Fruit fly (Drosophila melanogaster) whole organism, embryonic: ENCODE measurements around the gene Prp3.

ENCODE experiments used
- CG10147 ChIP-seq: fragments of 200-800 bp; sonication (Bioruptor generic); optimal IDR thresholded peaks from 2 replicates; lab custom pipeline; 2019; ENCODE audit warnings: missing biosample characterization, mild to moderate bottlenecking, missing genetic modification characterization, moderate library complexity
- CG10959 ChIP-seq: fragments of 200-800 bp; sonication (Bioruptor generic); IDR thresholded peaks from 2 replicates; pipeline ENCODE4 v1.3.6; 2022; ENCODE audit warnings: missing biosample characterization, missing genetic modification characterization
- CG11696 ChIP-seq: fragments of 200-800 bp; sonication (Bioruptor generic); IDR thresholded peaks from 2 replicates; pipeline ENCODE4 v1.3.6; 2022; ENCODE audit warnings: missing biosample characterization, missing genetic modification characterization
- CG14965 ChIP-seq: fragments of 200-800 bp; sonication (Bioruptor generic); optimal IDR thresholded peaks from 2 replicates; lab custom pipeline; 2016; ENCODE audit warnings: missing biosample characterization, missing genetic modification characterization, borderline replicate concordance
- CG2202 ChIP-seq: fragments of 200-800 bp; sonication (Bioruptor generic); optimal IDR thresholded peaks from 2 replicates; lab custom pipeline; 2018; ENCODE audit warnings: missing biosample characterization, mild to moderate bottlenecking, missing genetic modification characterization
- CG2678 ChIP-seq: fragments of 200-800 bp; sonication (Bioruptor generic); optimal IDR thresholded peaks from 3 replicates; lab custom pipeline; 2019; ENCODE audit warnings: missing biosample characterization, mild to moderate bottlenecking, missing genetic modification characterization, moderate library complexity
- CG3163 ChIP-seq: fragments of 200-800 bp; sonication (Bioruptor generic); optimal IDR thresholded peaks from 3 replicates; lab custom pipeline; 2016; ENCODE audit warnings: missing biosample characterization, missing genetic modification characterization
- CG4360 ChIP-seq: fragments of 200-800 bp; sonication (Bioruptor generic); IDR thresholded peaks from 2 replicates; pipeline ENCODE4 v1.3.6; 2022; ENCODE audit warnings: missing biosample characterization, missing genetic modification characterization
- CG4617 ChIP-seq: fragments of 200-800 bp; sonication (Bioruptor generic); optimal IDR thresholded peaks from 3 replicates; lab custom pipeline; 2016; ENCODE audit warnings: missing biosample characterization, missing genetic modification characterization, borderline replicate concordance
- CG7357 ChIP-seq: fragments of 200-800 bp; sonication (Bioruptor generic); IDR thresholded peaks from 3 replicates; pipeline ENCODE4 v1.3.6; 2022; ENCODE audit warnings: missing biosample characterization, missing genetic modification characterization
- CG7556 ChIP-seq: fragments of 200-800 bp; sonication (Bioruptor generic); optimal IDR thresholded peaks from 2 replicates; lab custom pipeline; 2017; ENCODE audit warnings: missing biosample characterization, mild to moderate bottlenecking, missing genetic modification characterization
- CG7928 ChIP-seq: fragments of 200-800 bp; sonication (Bioruptor generic); optimal IDR thresholded peaks from 2 replicates; lab custom pipeline; 2017; ENCODE audit warnings: missing biosample characterization, mild to moderate bottlenecking, missing genetic modification characterization
- CG8290 ChIP-seq, 3 experiments: fragments of 200-800 bp; sonication (Bioruptor generic); optimal IDR thresholded peaks; 2 replicates each; lab custom pipeline; 2016 to 2019; ENCODE audit warnings: missing biosample characterization in 3 of 3, missing genetic modification characterization in 3 of 3, mild to moderate bottlenecking in 2 of 3, moderate library complexity in 1 of 3
- CG9437 ChIP-seq: fragments of 200-800 bp; sonication (Bioruptor generic); optimal IDR thresholded peaks from 2 replicates; lab custom pipeline; 2018; ENCODE audit warnings: missing biosample characterization, mild to moderate bottlenecking, missing genetic modification characterization
- CG9727 ChIP-seq: fragments of 200-800 bp; sonication (Bioruptor generic); optimal IDR thresholded peaks from 3 replicates; lab custom pipeline; 2017; ENCODE audit warnings: missing biosample characterization, mild to moderate bottlenecking, missing genetic modification characterization
- Hmx ChIP-seq: fragments of 200-800 bp; sonication (Bioruptor generic); optimal IDR thresholded peaks from 2 replicates; lab custom pipeline; 2016; ENCODE audit warnings: missing biosample characterization, missing genetic modification characterization
- Hr51 ChIP-seq, 2 experiments: fragments of 200-800 bp; sonication (Bioruptor generic); optimal IDR thresholded peaks; 2 replicates in 1 of 2; 3 replicates in 1 of 2; lab custom pipeline; 2016 to 2018; ENCODE audit warnings: missing biosample characterization in 2 of 2, missing genetic modification characterization in 2 of 2, mild to moderate bottlenecking in 1 of 2, moderate library complexity in 1 of 2
- Med ChIP-seq: fragments of 200-800 bp; sonication (Bioruptor generic); peaks from one replicate; lab custom pipeline; 2016; ENCODE audit warnings: missing biosample characterization, missing genetic modification characterization, mild to moderate bottlenecking, inconsistent platforms, moderate library complexity
- Pdp1 ChIP-seq, 2 experiments: fragments of 200-800 bp; sonication (Bioruptor generic); optimal IDR thresholded peaks; 3 replicates each; lab custom pipeline; 2016; ENCODE audit warnings: missing biosample characterization in 2 of 2, missing genetic modification characterization in 2 of 2, mild to moderate bottlenecking in 1 of 2, moderate library complexity in 1 of 2
- Taf1 ChIP-seq: fragments of 200-800 bp; sonication (Bioruptor generic); IDR thresholded peaks from 2 replicates; pipeline ENCODE4 v1.3.6; 2022; ENCODE audit warnings: missing biosample characterization, missing genetic modification characterization
- Vsx1 ChIP-seq: fragments of 200-800 bp; sonication (Bioruptor generic); optimal IDR thresholded peaks from 2 replicates; lab custom pipeline; 2017; ENCODE audit warnings: missing biosample characterization, mild to moderate bottlenecking, missing genetic modification characterization, missing genetic modification reagents
- Xrp1 ChIP-seq: fragments of 200-800 bp; sonication (Bioruptor generic); IDR thresholded peaks from 2 replicates; pipeline ENCODE4 v1.3.6; 2022; ENCODE audit warnings: missing biosample characterization, missing genetic modification characterization
- ab ChIP-seq: fragments of 200-800 bp; sonication (Bioruptor generic); optimal IDR thresholded peaks from 2 replicates; lab custom pipeline; 2016; ENCODE audit warnings: missing biosample characterization, missing genetic modification characterization
- abd-A ChIP-seq: fragments of 200-800 bp; sonication (Bioruptor generic); optimal IDR thresholded peaks from 3 replicates; lab custom pipeline; 2019; ENCODE audit warnings: missing biosample characterization, mild to moderate bottlenecking, missing genetic modification characterization, moderate library complexity
- cg ChIP-seq: fragments of 200-800 bp; sonication (Bioruptor generic); optimal IDR thresholded peaks from 3 replicates; lab custom pipeline; 2019; ENCODE audit warnings: missing biosample characterization, mild to moderate bottlenecking, missing genetic modification characterization, moderate library complexity
- chinmo ChIP-seq: fragments of 200-800 bp; sonication (Bioruptor generic); IDR thresholded peaks from 4 replicates; pipeline ENCODE4 v1.3.6; 2022; ENCODE audit warnings: missing biosample characterization, missing genetic modification characterization; ENCODE audit not compliant: partially characterized antibody
- ci ChIP-seq: fragments of 200-800 bp; sonication (Bioruptor generic); IDR thresholded peaks from 3 replicates; pipeline ENCODE4 v1.3.6; 2022; ENCODE audit warnings: missing biosample characterization, missing genetic modification characterization
- croc ChIP-seq: fragments of 200-800 bp; sonication (Bioruptor generic); conservative IDR thresholded peaks from 3 replicates; pipeline ENCODE4 v1.3.6; 2022; ENCODE audit warnings: missing biosample characterization, missing genetic modification characterization
- danr ChIP-seq: fragments of 200-800 bp; sonication (Bioruptor generic); IDR thresholded peaks from 2 replicates; pipeline ENCODE4 v1.3.6; 2022; ENCODE audit warnings: missing biosample characterization, missing genetic modification characterization
- dmrt99B ChIP-seq: fragments of 200-800 bp; sonication (Bioruptor generic); optimal IDR thresholded peaks from 2 replicates; lab custom pipeline; 2018; ENCODE audit warnings: missing biosample characterization, mild to moderate bottlenecking, missing genetic modification characterization, moderate library complexity
- eve ChIP-seq, 2 experiments: fragments of >200 bp; optimal IDR thresholded peaks; 2 replicates each; lab custom pipeline; 2017; ENCODE audit warnings: missing biosample characterization in 2 of 2, missing genetic modification characterization in 2 of 2
- ken ChIP-seq: fragments of 200-800 bp; sonication (Bioruptor generic); IDR thresholded peaks from 3 replicates; pipeline ENCODE4 v1.3.6; 2022; ENCODE audit warnings: missing biosample characterization, missing genetic modification characterization
- kni ChIP-seq: fragments of 200-800 bp; sonication (Bioruptor generic); optimal IDR thresholded peaks from 3 replicates; lab custom pipeline; 2017; ENCODE audit warnings: mild to moderate bottlenecking, missing biosample characterization, missing genetic modification reagents, missing genetic modification characterization
- lab ChIP-seq: fragments of 200-800 bp; sonication (Bioruptor generic); optimal IDR thresholded peaks from 3 replicates; lab custom pipeline; 2017; ENCODE audit warnings: missing biosample characterization, missing genetic modification characterization, mild to moderate bottlenecking, moderate library complexity, missing genetic modification reagents
- lbe ChIP-seq: fragments of 200-800 bp; sonication (Bioruptor generic); optimal IDR thresholded peaks from 2 replicates; lab custom pipeline; 2016; ENCODE audit warnings: missing biosample characterization, mild to moderate bottlenecking, missing genetic modification characterization
- pros ChIP-seq: fragments of 200-800 bp; sonication (Bioruptor generic); optimal IDR thresholded peaks from 3 replicates; lab custom pipeline; 2019; ENCODE audit warnings: missing biosample characterization, mild to moderate bottlenecking, missing genetic modification characterization, moderate library complexity
- ro ChIP-seq: fragments of 200-800 bp; sonication (Bioruptor generic); IDR thresholded peaks from 2 replicates; pipeline ENCODE4 v1.3.6; 2022; ENCODE audit warnings: missing biosample characterization, missing genetic modification characterization
- sd ChIP-seq: fragments of 200-800 bp; sonication (Bioruptor generic); optimal IDR thresholded peaks from 3 replicates; lab custom pipeline; 2018; ENCODE audit warnings: missing biosample characterization, mild to moderate bottlenecking, missing genetic modification characterization, moderate library complexity
- slp2 ChIP-seq: fragments of 200-800 bp; sonication (Bioruptor generic); optimal IDR thresholded peaks from 2 replicates; lab custom pipeline; 2016; ENCODE audit warnings: missing biosample characterization, missing genetic modification characterization
- sna ChIP-seq: fragments of 200-800 bp; sonication (Bioruptor generic); IDR thresholded peaks from 2 replicates; pipeline ENCODE4 v1.3.6; 2022; ENCODE audit warnings: missing biosample characterization, missing genetic modification characterization; ENCODE audit not compliant: partially characterized antibody
- so ChIP-seq: fragments of 200-800 bp; sonication (Bioruptor generic); IDR thresholded peaks from 3 replicates; pipeline ENCODE4 v1.3.6; 2022; ENCODE audit warnings: missing biosample characterization, missing genetic modification characterization
- sqz ChIP-seq: fragments of 200-800 bp; sonication (Bioruptor generic); optimal IDR thresholded peaks from 3 replicates; lab custom pipeline; 2018; ENCODE audit warnings: missing biosample characterization, mild to moderate bottlenecking, missing genetic modification characterization
- stc ChIP-seq: fragments of 200-800 bp; sonication (Bioruptor generic); IDR thresholded peaks from 2 replicates; pipeline ENCODE4 v1.3.6; 2022; ENCODE audit warnings: missing biosample characterization, missing genetic modification characterization
- tap ChIP-seq: fragments of 200-800 bp; optimal IDR thresholded peaks from 3 replicates; lab custom pipeline; 2019; ENCODE audit warnings: missing biosample characterization, mild to moderate bottlenecking, missing genetic modification characterization, moderate library complexity
- usp ChIP-seq: fragments of >200 bp; optimal IDR thresholded peaks from 2 replicates; lab custom pipeline; 2017; ENCODE audit warnings: missing biosample characterization, missing genetic modification characterization
- yki ChIP-seq: fragments of >200 bp; optimal IDR thresholded peaks from 3 replicates; lab custom pipeline; 2018

Prp3 gene

dm6 chr3L:19903400-19903846, 6.7 kb upstream of the Prp3 start:
- TF ChIP-seq CG4360 (GFP tag; lab: Robert Waterston, UW), result peak; percentile 87
- TF ChIP-seq sd (tag; lab: Kevin White, UChicago), result peak; percentile 21
- TF ChIP-seq abd-A (tag; lab: Kevin White, UChicago), result peak; percentile 2
- TF ChIP-seq Vsx1, result no peak
- peak; percentile 11 for TF ChIP-seq lbe (GFP tag; lab: Kevin White, UChicago)
- no peak for TF ChIP-seq tap (tag; lab: Kevin White, UChicago)
- peak; percentile 60; the same call in 2 of the 4 replicates for TF ChIP-seq chinmo (GFP tag; lab: Robert Waterston, UW)
- TF ChIP-seq sqz (GFP tag; lab: Kevin White, UChicago), result peak; percentile 45
- TF ChIP-seq CG3163 (GFP tag; lab: Kevin White, UChicago), result peak; percentile 3
- peak in 1 of 2 experiments; percentile 84 for TF ChIP-seq eve (GFP tag; optimal IDR thresholded peaks at IDR 0.05; lab: Kevin White, UChicago)
- peak; percentile 24 for TF ChIP-seq cg (GFP tag; lab: Kevin White, UChicago)
- TF ChIP-seq ab (GFP tag; lab: Kevin White, UChicago), result peak; percentile 47
- no peak for TF ChIP-seq CG9437 (GFP tag; lab: Kevin White, UChicago)
- TF ChIP-seq CG7556 (GFP tag; lab: Kevin White, UChicago), result peak; percentile 25
- TF ChIP-seq ci, result no peak

- peak; percentile 97 for TF ChIP-seq CG4360 (GFP tag; lab: Robert Waterston, UW)
- peak; percentile 16 for TF ChIP-seq kni (GFP tag; lab: Kevin White, UChicago)
- TF ChIP-seq so, result no peak
- peak; percentile 1 for TF ChIP-seq lab (GFP tag; lab: Kevin White, UChicago)
- no peak for TF ChIP-seq CG4617 (GFP tag; lab: Kevin White, UChicago)
- TF ChIP-seq tap (tag; lab: Kevin White, UChicago), result no peak
- TF ChIP-seq CG14965, result no peak
- peak; percentile 34 for TF ChIP-seq cg (GFP tag; lab: Kevin White, UChicago)
- peak; percentile 36; the same call in 1 of the 2 replicates for TF ChIP-seq stc (GFP tag; lab: Robert Waterston, UW)
- peak in 1 of 2 experiments; percentile 79 for TF ChIP-seq Pdp1 (GFP tag; optimal IDR thresholded peaks at IDR 0.05; lab: Kevin White, UChicago)
- no peak for TF ChIP-seq pros (GFP tag; lab: Kevin White, UChicago)
- TF ChIP-seq croc (GFP tag; lab: Robert Waterston, UW), result no peak
- no peak for TF ChIP-seq CG8290 (GFP tag; optimal IDR thresholded peaks at IDR 0.05; lab: Kevin White, UChicago)
- no peak for TF ChIP-seq CG8290 (tag; optimal IDR thresholded peaks at IDR 0.05; lab: Kevin White, UChicago)
- TF ChIP-seq CG2202 (tag; lab: Kevin White, UChicago), result no peak
- TF ChIP-seq Hmx (GFP tag; lab: Kevin White, UChicago), result no peak
- TF ChIP-seq usp (GFP tag; lab: Kevin White, UChicago), result no peak
- TF ChIP-seq Med (GFP tag; lab: Kevin White, UChicago), result peak; percentile 47
- TF ChIP-seq yki (lab: Kevin White, UChicago), result no peak
- peak; percentile 12 for TF ChIP-seq sd (tag; lab: Kevin White, UChicago)
- no peak for TF ChIP-seq CG2678 (tag; lab: Kevin White, UChicago)
Observed at dm6 chr3L:19904411-19905135, 5.5 kb upstream of the Prp3 start.

dm6 chr3L:19905427-19905826, 4.7 kb upstream of the Prp3 start:
- no peak for TF ChIP-seq CG10147
- TF ChIP-seq dmrt99B (tag; lab: Kevin White, UChicago), result peak; percentile 16
- no peak for TF ChIP-seq CG10959
- TF ChIP-seq CG11696 (GFP tag; lab: Robert Waterston, UW), result peak; percentile 81
- no peak for TF ChIP-seq ro (GFP tag; lab: Robert Waterston, UW)
- no peak for TF ChIP-seq CG7928
- no peak for TF ChIP-seq ken
- no peak for TF ChIP-seq Taf1
- TF ChIP-seq CG7357 (GFP tag; lab: Robert Waterston, UW), result no peak
- peak; percentile 12 for TF ChIP-seq CG9727 (GFP tag; lab: Kevin White, UChicago)
- TF ChIP-seq Hr51 (GFP tag; optimal IDR thresholded peaks at IDR 0.05; lab: Kevin White, UChicago), result peak in 1 of 2 experiments; percentile 43
- TF ChIP-seq danr (GFP tag; lab: Robert Waterston, UW), result no peak
- no peak for TF ChIP-seq so
- no peak for TF ChIP-seq sna (GFP tag; lab: Robert Waterston, UW)
- TF ChIP-seq Xrp1 (GFP tag; lab: Robert Waterston, UW), result 0 out of 2 replicates have a peak, but pooled peaks have one; percentile 10
- peak; percentile 4 for TF ChIP-seq slp2 (GFP tag; lab: Kevin White, UChicago)
